Worm (Caenorhabditis elegans) whole organism, midembryonic: ENCODE results near the gene srm-6.

Source experiments
- T22C8.4 ChIP-seq: fragments of 200-800 bp; sonication (Bioruptor generic); IDR thresholded peaks from 2 replicates; pipeline ENCODE4 v1.3.6; 2022; ENCODE audit warnings: missing genetic modification characterization, missing compliant biosample characterization
- cog-1 ChIP-seq: sonication (generic microtip); optimal IDR thresholded peaks from 2 replicates; lab custom pipeline; 2016; ENCODE audit warnings: missing genetic modification characterization, missing compliant biosample characterization
- flt-1 ChIP-seq: fragments of 200-800 bp; sonication (Bioruptor generic); IDR thresholded peaks from 2 replicates; pipeline ENCODE4 v1.3.6; 2022; ENCODE audit warnings: missing genetic modification characterization, missing compliant biosample characterization
- klf-2 ChIP-seq: fragments of 200-800 bp; sonication (Bioruptor generic); conservative IDR thresholded peaks from 2 replicates; pipeline ENCODE4 v1.3.6; 2022; ENCODE audit warnings: missing genetic modification reagents, missing genetic modification characterization, missing compliant biosample characterization
- med-1 ChIP-seq: sonication (generic microtip); optimal IDR thresholded peaks from 2 replicates; lab custom pipeline; 2017; ENCODE audit warnings: missing genetic modification characterization, mild to moderate bottlenecking, missing compliant biosample characterization, antibody characterized with exemption, missing genetic modification reagents; ENCODE audit not compliant: insufficient read depth
- ref-1 ChIP-seq: fragments of 200-800 bp; sonication (Bioruptor generic); conservative IDR thresholded peaks from 2 replicates; pipeline ENCODE4 v1.3.6; 2022; ENCODE audit warnings: missing genetic modification reagents, missing genetic modification characterization, missing compliant biosample characterization
- tab-1 ChIP-seq: fragments of 200-800 bp; sonication (Bioruptor generic); IDR thresholded peaks from 2 replicates; pipeline ENCODE4 v1.3.6; 2022; ENCODE audit warnings: missing genetic modification characterization, missing compliant biosample characterization
- ztf-29 ChIP-seq: fragments of 200-800 bp; sonication (Bioruptor generic); IDR thresholded peaks from 2 replicates; pipeline ENCODE4 v1.3.6; 2022; ENCODE audit warnings: missing genetic modification reagents, missing genetic modification characterization, missing compliant biosample characterization

ce11 chrV:14294396-14294795 is 42.4 kb upstream of the srm-6 start, which contains the start of gene F14D7.9:
- no peak for TF ChIP-seq klf-2 (GFP tag; lab: Robert Waterston, UW)
- TF ChIP-seq med-1 (GFP tag; lab: Kevin White, UChicago) = no peak
- TF ChIP-seq tab-1 (GFP tag; lab: Robert Waterston, UW) = no peak
- TF ChIP-seq ztf-29 (GFP tag; lab: Robert Waterston, UW) = no peak
- no peak for TF ChIP-seq flt-1 (GFP tag; lab: Robert Waterston, UW)
- no peak for TF ChIP-seq ref-1 (GFP tag; lab: Robert Waterston, UW)
- no peak for TF ChIP-seq T22C8.4 (GFP tag; lab: Robert Waterston, UW)
- TF ChIP-seq cog-1 = no peak
